Fruit fly (Drosophila melanogaster): Measurements from ENCODE around the gene tplus3b.

DNA sequence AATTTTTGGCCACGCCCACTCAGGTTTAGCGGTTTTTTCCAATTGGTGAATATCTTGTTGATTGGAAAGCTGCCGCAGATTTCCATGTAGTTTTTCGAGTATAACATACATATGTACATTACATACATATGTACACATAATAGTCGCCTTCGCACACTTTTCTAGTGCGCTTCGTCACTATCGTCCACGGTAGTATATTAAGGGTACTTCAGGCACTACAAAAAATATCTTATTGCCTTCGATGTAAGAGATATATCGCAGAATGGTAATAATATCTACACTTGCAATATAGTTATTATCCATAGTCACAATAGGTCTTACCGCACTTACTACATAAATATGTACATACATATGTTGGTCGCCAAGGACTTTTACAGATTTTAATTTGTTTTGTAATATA, 28.8 kb upstream of the tplus3b start:
- TF ChIP-seq insv (optimal IDR thresholded peaks at IDR 0.05) (no peak), psq (optimal IDR thresholded peaks at IDR 0.05) (no peak), Sin3A (optimal IDR thresholded peaks at IDR 0.05) (no peak)
